Worm (Caenorhabditis elegans) whole organism, late embryonic: ENCODE data around the gene F07C4.11.

Source experiments
- C08G9.2 ChIP-seq: sonication (generic microtip); optimal IDR thresholded peaks from 2 replicates; lab custom pipeline; 2016; ENCODE audit warnings: mild to moderate bottlenecking, missing genetic modification characterization, moderate library complexity, missing compliant biosample characterization
- C38D4.7 ChIP-seq: fragments of 200-800 bp; sonication (Bioruptor generic); optimal IDR thresholded peaks from 2 replicates; lab custom pipeline; 2018; ENCODE audit warnings: mild to moderate bottlenecking, missing genetic modification characterization, moderate library complexity, missing compliant biosample characterization
- T23F11.4 ChIP-seq: fragments of 200-800 bp; sonication (Bioruptor generic); optimal IDR thresholded peaks from 2 replicates; lab custom pipeline; 2018; ENCODE audit warnings: mild to moderate bottlenecking, missing genetic modification characterization, missing compliant biosample characterization
- ahr-1 ChIP-seq: sonication (generic microtip); optimal IDR thresholded peaks from 2 replicates; lab custom pipeline; 2016; ENCODE audit warnings: missing genetic modification characterization, missing compliant biosample characterization
- ceh-14 ChIP-seq: sonication (generic microtip); optimal IDR thresholded peaks from 2 replicates; lab custom pipeline; 2016; ENCODE audit warnings: missing genotype, missing genetic modification characterization, missing compliant biosample characterization
- ceh-19 ChIP-seq: fragments of 200-800 bp; sonication (Bioruptor generic); optimal IDR thresholded peaks from 2 replicates; lab custom pipeline; 2018; ENCODE audit warnings: mild to moderate bottlenecking, missing genetic modification characterization, missing compliant biosample characterization
- ceh-22 ChIP-seq: sonication (generic microtip); optimal IDR thresholded peaks from 2 replicates; lab custom pipeline; 2017; ENCODE audit warnings: missing biosample characterization, missing genetic modification characterization
- ceh-24 ChIP-seq: sonication (generic microtip); optimal IDR thresholded peaks from 2 replicates; lab custom pipeline; 2016; ENCODE audit warnings: mild to moderate bottlenecking, missing genetic modification characterization, missing compliant biosample characterization
- ceh-30 ChIP-seq: fragments of 150-350 bp; optimal IDR thresholded peaks from 2 replicates; lab custom pipeline; 2014; ENCODE audit warnings: missing biosample characterization, missing genetic modification characterization
- ceh-34 ChIP-seq: sonication (generic microtip); optimal IDR thresholded peaks from 2 replicates; lab custom pipeline; 2016; ENCODE audit warnings: mild to moderate bottlenecking, missing genetic modification characterization, missing compliant biosample characterization
- ceh-48 ChIP-seq: sonication (generic microtip); optimal IDR thresholded peaks from 2 replicates; lab custom pipeline; 2016; ENCODE audit warnings: missing genetic modification characterization, inconsistent platforms, missing compliant biosample characterization
- ceh-6 ChIP-seq: fragments of 200-800 bp; sonication (Bioruptor generic); optimal IDR thresholded peaks from 2 replicates; lab custom pipeline; 2018; ENCODE audit warnings: mild to moderate bottlenecking, missing genetic modification characterization, missing compliant biosample characterization
- dve-1 ChIP-seq: sonication (generic microtip); optimal IDR thresholded peaks from 2 replicates; lab custom pipeline; 2017; ENCODE audit warnings: antibody characterized with exemption, mild to moderate bottlenecking, missing genetic modification characterization, missing compliant biosample characterization
- elt-2 ChIP-seq: sonication (generic microtip); optimal IDR thresholded peaks from 2 replicates; lab custom pipeline; 2016; ENCODE audit warnings: missing genetic modification reagents, missing genetic modification characterization, missing compliant biosample characterization
- elt-4 ChIP-seq: sonication (generic microtip); optimal IDR thresholded peaks from 2 replicates; lab custom pipeline; 2016; ENCODE audit warnings: missing genetic modification characterization, missing compliant biosample characterization
- ets-4 ChIP-seq: sonication (generic microtip); optimal IDR thresholded peaks from 2 replicates; lab custom pipeline; 2016; ENCODE audit warnings: missing genetic modification characterization, missing compliant biosample characterization
- eyg-1 ChIP-seq: sonication (generic microtip); optimal IDR thresholded peaks from 2 replicates; lab custom pipeline; 2016; ENCODE audit warnings: missing genotype, missing genetic modification characterization, missing compliant biosample characterization
- fax-1 ChIP-seq: sonication (generic microtip); optimal IDR thresholded peaks from 2 replicates; lab custom pipeline; 2016; ENCODE audit warnings: missing genotype, missing genetic modification characterization, missing compliant biosample characterization
- fkh-10 ChIP-seq: fragments of 150-350 bp; optimal IDR thresholded peaks from 2 replicates; lab custom pipeline; 2014; ENCODE audit warnings: missing biosample characterization, missing genetic modification reagents, missing genetic modification characterization
- fkh-6 ChIP-seq: sonication (generic microtip); optimal IDR thresholded peaks from 2 replicates; lab custom pipeline; 2016; ENCODE audit warnings: missing genetic modification characterization, missing compliant biosample characterization
- gmeb-2 ChIP-seq: sonication (generic microtip); optimal IDR thresholded peaks from 2 replicates; lab custom pipeline; 2016; ENCODE audit warnings: missing genetic modification characterization, inconsistent platforms, missing compliant biosample characterization
- hlh-13 ChIP-seq: fragments of 200-800 bp; sonication (Bioruptor generic); optimal IDR thresholded peaks from 2 replicates; lab custom pipeline; 2018; ENCODE audit warnings: mild to moderate bottlenecking, missing genetic modification characterization, missing compliant biosample characterization
- hlh-15 ChIP-seq: sonication (generic microtip); optimal IDR thresholded peaks from 2 replicates; lab custom pipeline; 2016; ENCODE audit warnings: missing genetic modification characterization, missing compliant biosample characterization
- hlh-6 ChIP-seq: sonication (generic microtip); optimal IDR thresholded peaks from 2 replicates; lab custom pipeline; 2016; ENCODE audit warnings: missing genotype, missing genetic modification characterization, missing compliant biosample characterization
- madf-2 ChIP-seq: sonication (generic microtip); optimal IDR thresholded peaks from 2 replicates; lab custom pipeline; 2017; ENCODE audit warnings: missing genetic modification characterization, missing compliant biosample characterization
- nhr-11 ChIP-seq: fragments of 150-350 bp; optimal IDR thresholded peaks from 2 replicates; lab custom pipeline; 2014; ENCODE audit warnings: missing biosample characterization, missing genetic modification characterization
- nhr-232 ChIP-seq: sonication (generic microtip); optimal IDR thresholded peaks from 2 replicates; lab custom pipeline; 2016; ENCODE audit warnings: missing genetic modification characterization, missing compliant biosample characterization
- npax-4 ChIP-seq: sonication (generic microtip); optimal IDR thresholded peaks from 2 replicates; lab custom pipeline; 2016; ENCODE audit warnings: missing genetic modification characterization, missing compliant biosample characterization
- pag-3 ChIP-seq: sonication (generic microtip); optimal IDR thresholded peaks from 2 replicates; lab custom pipeline; 2016; ENCODE audit warnings: missing compliant biosample characterization, missing genetic modification characterization, borderline replicate concordance
- pat-9 ChIP-seq: fragments of 200-800 bp; sonication (Bioruptor generic); optimal IDR thresholded peaks from 2 replicates; lab custom pipeline; 2018; ENCODE audit warnings: mild to moderate bottlenecking, missing genetic modification characterization, moderate library complexity, missing compliant biosample characterization
- pha-2 ChIP-seq: sonication (generic microtip); optimal IDR thresholded peaks from 2 replicates; lab custom pipeline; 2017; ENCODE audit warnings: mild to moderate bottlenecking, missing genetic modification characterization, missing compliant biosample characterization
- pha-4 ChIP-seq: fragments of 150-350 bp; optimal IDR thresholded peaks from 2 replicates; lab custom pipeline; 2018; ENCODE audit warnings: missing biosample characterization, missing genetic modification reagents, missing genetic modification characterization
- pros-1 ChIP-seq: fragments of 150-350 bp; optimal IDR thresholded peaks from 2 replicates; lab custom pipeline; 2014; ENCODE audit warnings: missing biosample characterization, missing genetic modification reagents, missing genetic modification characterization
- ref-2 ChIP-seq: sonication (generic microtip); optimal IDR thresholded peaks from 2 replicates; lab custom pipeline; 2016; ENCODE audit warnings: missing genetic modification characterization, missing compliant biosample characterization
- sdc-2 ChIP-seq: sonication (generic microtip); optimal IDR thresholded peaks from 2 replicates; lab custom pipeline; 2016; ENCODE audit warnings: missing genotype, missing genetic modification characterization, missing compliant biosample characterization
- sox-2 ChIP-seq: fragments of 200-800 bp; sonication (Bioruptor generic); IDR thresholded peaks from 2 replicates; pipeline ENCODE4 v1.3.6; 2022; ENCODE audit warnings: missing genetic modification reagents, missing genetic modification characterization, missing compliant biosample characterization
- sox-4 ChIP-seq: sonication (generic microtip); optimal IDR thresholded peaks from 2 replicates; lab custom pipeline; 2017; ENCODE audit warnings: mild to moderate bottlenecking, missing genetic modification characterization, inconsistent platforms, missing compliant biosample characterization
- zip-5 ChIP-seq: sonication (generic microtip); optimal IDR thresholded peaks from 2 replicates; lab custom pipeline; 2016; ENCODE audit warnings: missing genetic modification characterization, missing compliant biosample characterization
- ztf-16 ChIP-seq: sonication (generic microtip); optimal IDR thresholded peaks from 2 replicates; lab custom pipeline; 2017; ENCODE audit warnings: missing genetic modification characterization, missing compliant biosample characterization

F07C4.11 gene

ce11 chrV:7624152-7624551 is 19.2 kb downstream of the F07C4.11 start, which contains the start of gene C50E3.13:
C50E3.13 (minus strand) TSS chrV:7624252.
- TF ChIP-seq ceh-34 (tag; lab: Kevin White, UChicago): no peak
- no peak for TF ChIP-seq dve-1 (tag; lab: Kevin White, UChicago)
- TF ChIP-seq ahr-1 (tag; lab: Kevin White, UChicago): no peak
- TF ChIP-seq sdc-2 (tag; lab: Kevin White, UChicago): no peak
- no peak for TF ChIP-seq fkh-6
- no peak for TF ChIP-seq ceh-6 (GFP tag; lab: Kevin White, UChicago)
- no peak for TF ChIP-seq pros-1 (tag; lab: Kevin White, UChicago)
- no peak for TF ChIP-seq ets-4 (tag; lab: Kevin White, UChicago)

ce11 chrV:7622011-7622465 is 21.3 kb downstream of the F07C4.11 start, which contains the start of gene C50E3.12:
C50E3.12 (minus strand) TSS chrV:7622061.
- TF ChIP-seq sox-4 (tag; lab: Kevin White, UChicago): no peak
- no peak for TF ChIP-seq pha-4 (tag; lab: Kevin White, UChicago)
- no peak for TF ChIP-seq pha-2 (tag; lab: Kevin White, UChicago)
- TF ChIP-seq elt-2: no peak
- no peak for TF ChIP-seq ceh-24 (tag; lab: Kevin White, UChicago)
- no peak for TF ChIP-seq hlh-6 (tag; lab: Kevin White, UChicago)
- TF ChIP-seq npax-4 (tag; lab: Kevin White, UChicago): no peak
- TF ChIP-seq nhr-232 (tag; lab: Kevin White, UChicago): no peak
- no peak for TF ChIP-seq madf-2
- TF ChIP-seq eyg-1 (tag; lab: Kevin White, UChicago): no peak

- no peak for TF ChIP-seq pag-3 (tag; lab: Kevin White, UChicago)
- TF ChIP-seq zip-5 (tag; lab: Kevin White, UChicago): no peak
- no peak for TF ChIP-seq hlh-15 (tag; lab: Kevin White, UChicago)
- no peak for TF ChIP-seq ceh-14 (tag; lab: Kevin White, UChicago)
- no peak for TF ChIP-seq sdc-2 (tag; lab: Kevin White, UChicago)
- no peak for TF ChIP-seq ceh-22 (tag; lab: Kevin White, UChicago)
- no peak for TF ChIP-seq sox-2
- no peak for TF ChIP-seq ztf-16 (tag; lab: Kevin White, UChicago)
- TF ChIP-seq hlh-6 (tag; lab: Kevin White, UChicago): no peak
- no peak for TF ChIP-seq ceh-48 (tag; lab: Kevin White, UChicago)
- no peak for TF ChIP-seq elt-4 (tag; lab: Kevin White, UChicago)
Observed at ce11 chrV:7618114-7618513, 25.2 kb downstream of the F07C4.11 start, which contains the start of gene C50E3.15. C50E3.15 (plus strand) TSS chrV:7618414.

ce11 chrV:7612044-7612443 is 31.3 kb downstream of the F07C4.11 start, which contains the start of gene clec-215:
clec-215 (plus strand) TSS chrV:7612344.
- no peak for TF ChIP-seq ceh-6 (GFP tag; lab: Kevin White, UChicago)
- TF ChIP-seq elt-2: no peak

ce11 chrV:7609698-7610420 is 33.5 kb downstream of the F07C4.11 start, which contains the start of the genes folt-3 and clec-214:
folt-3 (minus strand) TSS chrV:7609748.
clec-214 (plus strand) TSS chrV:7610370.
- no peak for TF ChIP-seq ceh-22 (tag; lab: Kevin White, UChicago)
- no peak for TF ChIP-seq ceh-24 (tag; lab: Kevin White, UChicago)
- TF ChIP-seq ref-2 (tag; lab: Kevin White, UChicago): no peak
- no peak for TF ChIP-seq pat-9
- TF ChIP-seq ceh-30 (tag; lab: Kevin White, UChicago): no peak
- TF ChIP-seq hlh-15 (tag; lab: Kevin White, UChicago): no peak
- no peak for TF ChIP-seq fkh-10
- TF ChIP-seq C38D4.7: no peak
- TF ChIP-seq T23F11.4: no peak
- no peak for TF ChIP-seq ceh-14 (tag; lab: Kevin White, UChicago)
- no peak for TF ChIP-seq C08G9.2
- no peak for TF ChIP-seq elt-2
- TF ChIP-seq fax-1 (tag; lab: Kevin White, UChicago): no peak
- no peak for TF ChIP-seq nhr-11
- TF ChIP-seq hlh-13 (GFP tag; lab: Kevin White, UChicago): no peak
- no peak for TF ChIP-seq gmeb-2
- TF ChIP-seq sox-2: no peak
- TF ChIP-seq ceh-19: no peak
